Worm (Caenorhabditis elegans) whole organism, dauer: ENCODE data around the gene npp-22.

ENCODE experiments used
- unc-62 ChIP-seq: sonication (generic microtip); optimal IDR thresholded peaks from 2 replicates; lab custom pipeline; 2017; ENCODE audit warnings: missing biosample characterization, missing genetic modification reagents, missing genetic modification characterization

Gene npp-22

DNA sequence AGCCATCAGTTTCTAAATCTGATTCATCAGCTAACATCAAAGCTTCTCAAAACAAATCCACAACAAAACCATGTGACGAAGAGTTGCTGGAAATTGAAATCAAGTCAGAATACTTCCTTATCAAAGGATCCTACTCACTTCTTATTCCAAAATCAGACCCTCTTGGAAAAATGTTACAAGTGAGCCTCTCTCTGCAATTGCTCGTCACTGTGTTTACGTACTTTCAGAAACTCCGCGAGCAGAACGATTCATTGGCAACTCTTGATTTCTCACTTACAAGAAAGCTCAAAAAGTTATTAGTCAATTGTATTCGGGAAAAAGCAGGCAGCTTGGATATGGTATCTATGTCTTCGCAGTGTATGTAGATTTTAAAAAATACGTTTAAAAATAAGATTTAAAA, 18.2 kb upstream of the npp-22 start:
- no peak for TF ChIP-seq unc-62 (GFP tag; lab: Kevin White, UChicago)

DNA sequence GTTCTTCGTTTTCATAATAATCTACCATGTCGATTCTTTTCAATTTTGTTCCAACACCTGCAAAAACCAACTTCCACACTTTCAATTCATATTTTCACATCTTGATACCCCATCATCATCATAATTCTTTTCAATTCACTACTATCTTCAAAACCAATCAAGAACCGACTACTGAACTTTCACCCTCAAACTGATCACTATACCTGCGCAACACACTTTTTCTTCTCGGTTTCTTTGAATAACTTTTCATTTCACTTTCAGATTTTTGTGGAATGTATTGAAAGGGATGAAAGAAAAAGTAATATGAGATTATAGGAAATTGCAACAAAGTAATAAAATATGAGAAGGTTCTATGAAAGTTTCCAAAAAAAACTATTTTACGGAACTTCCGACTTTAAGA, 7.8 kb upstream of the npp-22 start:
- TF ChIP-seq unc-62 (GFP tag; lab: Kevin White, UChicago), result no peak

DNA sequence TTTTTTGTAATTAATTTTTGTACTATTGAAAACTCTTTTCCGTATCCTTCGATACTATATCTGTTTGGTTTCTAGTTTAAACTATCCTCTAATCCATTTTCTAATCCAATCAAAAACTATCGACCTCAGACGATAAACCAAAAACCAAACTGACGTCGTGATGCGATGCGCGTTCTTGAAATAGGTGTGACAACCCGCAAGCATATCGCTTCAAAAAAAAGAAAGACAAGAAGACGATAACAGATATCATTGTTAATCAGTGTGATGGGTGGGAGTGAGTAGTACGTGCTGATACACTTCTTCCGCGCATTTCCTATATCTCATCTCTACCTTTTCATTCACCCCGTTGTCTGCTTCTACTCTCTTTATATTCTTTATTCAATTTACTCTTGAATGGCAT, 6.5 kb upstream of the npp-22 start, which contains the start of gene T04F3.1:
Gene T04F3.1 (plus strand): TSS at position 246 of the 400 bp plus-strand sequence.
- TF ChIP-seq unc-62 (GFP tag; lab: Kevin White, UChicago), result no peak

DNA sequence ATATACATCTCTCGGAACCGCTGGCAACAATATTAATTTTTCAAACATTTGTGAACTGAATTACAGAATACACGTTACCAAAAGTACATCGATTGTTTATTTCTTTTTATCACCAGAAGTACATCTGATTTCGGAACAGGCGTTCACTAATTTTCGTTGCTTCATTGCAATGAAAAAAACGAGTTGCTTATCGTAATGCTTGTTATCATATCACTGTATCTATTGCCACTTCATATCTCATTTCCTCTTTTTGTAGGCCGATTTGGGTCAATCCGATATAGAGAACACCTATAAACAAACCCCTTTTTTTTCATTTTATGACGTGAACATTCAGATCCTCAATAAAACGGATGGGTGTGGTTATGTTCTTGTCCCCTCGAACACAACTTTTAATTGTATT, 4.1 kb upstream of the npp-22 start:
- TF ChIP-seq unc-62 (GFP tag; lab: Kevin White, UChicago), result no peak

DNA sequence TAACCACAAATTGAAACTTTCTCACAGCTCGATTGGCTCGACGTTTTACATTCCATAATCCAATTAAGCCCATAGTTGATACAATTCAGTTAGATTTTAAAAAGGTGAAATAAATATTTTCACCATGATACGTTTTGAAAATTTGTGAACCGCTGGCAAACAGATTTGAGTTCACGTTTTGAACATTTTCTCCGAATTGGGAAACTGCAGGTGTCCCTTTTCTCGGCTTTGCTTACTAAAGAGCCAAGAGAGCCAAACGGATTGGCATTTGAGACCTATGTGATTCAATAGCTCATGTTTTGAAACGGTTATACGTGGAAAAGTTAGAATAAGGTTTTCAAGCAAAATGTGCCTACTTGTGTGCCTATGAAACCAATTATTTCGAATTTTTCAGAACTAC, 3.6 kb upstream of the npp-22 start, which contains the start of gene spe-42:
Gene spe-42 (minus strand): TSS at position 101 of the 400 bp plus-strand sequence.
- TF ChIP-seq unc-62 (GFP tag; lab: Kevin White, UChicago), result no peak

DNA sequence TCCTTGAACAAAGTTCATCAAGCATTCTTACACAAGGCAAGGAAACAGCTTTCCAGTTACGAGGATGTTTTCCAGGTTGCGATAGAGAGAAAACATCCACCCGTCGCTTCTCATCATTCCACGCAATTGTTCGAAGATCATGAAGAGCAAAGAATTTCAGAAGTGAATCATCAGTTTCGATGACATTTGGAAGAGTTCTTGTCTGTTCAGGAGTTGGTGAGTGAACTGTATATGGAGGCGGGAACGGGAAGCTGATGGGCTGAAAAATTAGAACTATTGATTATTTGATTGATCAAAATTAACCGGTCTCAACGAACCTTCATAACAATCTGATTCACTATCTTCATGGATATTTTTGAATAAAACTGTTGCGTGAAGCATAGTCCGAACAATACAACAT, 1.2 kb downstream of the npp-22 start:
- TF ChIP-seq unc-62 (GFP tag; lab: Kevin White, UChicago), result no peak

DNA sequence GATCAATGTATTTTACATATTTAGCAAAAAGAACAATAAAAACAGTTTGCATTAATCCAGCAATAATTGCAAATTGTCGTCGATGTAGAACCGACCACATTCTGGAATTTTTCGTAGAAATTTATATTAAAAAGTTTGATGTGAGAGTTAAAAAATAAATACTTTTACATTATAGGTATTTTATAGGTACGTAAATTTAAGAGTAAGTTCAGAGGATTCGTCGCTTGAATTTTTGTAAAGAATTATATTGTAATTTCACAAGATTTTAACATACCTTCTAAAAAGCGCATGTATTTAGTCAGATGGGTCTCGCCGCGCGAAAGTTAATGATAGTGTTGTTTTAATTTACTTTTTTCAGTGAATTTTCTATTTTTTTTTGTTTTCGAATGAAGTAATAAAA, 3.2 kb downstream of the npp-22 start, which contains the start of gene rhr-2:
Gene rhr-2 (minus strand): TSS at position 101 of the 400 bp plus-strand sequence.
- TF ChIP-seq unc-62 (GFP tag; lab: Kevin White, UChicago), result no peak

DNA sequence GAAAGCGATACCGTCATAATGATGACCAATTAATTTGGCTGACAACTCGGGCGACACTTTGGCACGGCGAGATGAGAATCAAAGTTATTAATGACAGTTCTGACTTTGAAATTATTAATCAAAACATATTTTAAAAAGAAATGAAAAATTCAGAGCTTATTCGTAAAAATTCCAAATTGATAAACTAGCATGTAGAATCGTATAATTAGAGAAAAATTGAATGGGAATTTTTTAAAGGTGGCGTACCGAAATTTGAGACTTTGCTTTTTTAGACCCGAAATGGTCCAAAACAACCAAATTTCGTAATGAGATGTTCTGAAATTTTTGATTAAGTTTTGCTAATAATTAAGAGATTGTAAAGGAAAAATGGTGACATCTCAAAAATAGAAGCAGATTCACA, 7.3 kb downstream of the npp-22 start, which contains the start of gene daf-11:
Gene daf-11 (minus strand): TSS at position 101 of the 400 bp plus-strand sequence.
- no peak for TF ChIP-seq unc-62 (GFP tag; lab: Kevin White, UChicago)

DNA sequence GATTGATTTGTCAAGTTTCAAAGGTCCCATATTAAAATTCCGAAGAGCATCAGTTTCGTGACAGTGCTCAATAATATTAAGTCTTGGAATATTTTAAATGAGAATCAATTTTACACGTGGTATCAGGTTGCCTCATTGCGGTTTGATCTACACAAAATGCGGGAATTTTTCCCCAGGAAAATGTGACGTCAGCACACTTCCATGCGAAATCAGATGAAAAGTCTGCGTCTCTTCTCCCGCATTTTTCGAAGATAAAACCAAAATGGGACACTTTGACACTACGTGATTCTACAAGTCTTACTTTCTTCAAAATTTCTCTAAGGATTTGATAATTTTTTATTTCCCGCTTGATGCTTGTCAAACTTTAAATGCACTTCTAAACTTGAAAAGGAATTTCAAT, 10.4 kb downstream of the npp-22 start:
- TF ChIP-seq unc-62 (GFP tag; lab: Kevin White, UChicago), result no peak

DNA sequence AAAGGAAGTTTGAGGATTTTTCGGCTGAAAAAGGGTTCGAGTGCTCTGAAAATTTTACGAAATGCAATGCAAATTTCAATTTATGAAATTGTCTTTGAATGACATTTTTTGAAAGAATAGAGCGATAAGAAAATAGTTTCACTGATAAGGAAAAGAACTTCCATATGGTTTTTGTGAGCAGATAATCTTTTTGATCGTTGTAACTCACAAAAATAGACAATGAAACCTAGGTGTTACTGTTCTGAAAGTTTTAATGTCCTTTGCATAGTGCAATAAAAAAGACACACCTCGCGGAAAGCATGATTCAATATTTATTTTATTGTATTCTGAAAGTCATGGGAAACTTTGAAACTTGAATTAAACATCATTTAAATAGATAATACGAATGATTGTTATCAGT, 16.3 kb downstream of the npp-22 start:
- TF ChIP-seq unc-62 (GFP tag; lab: Kevin White, UChicago), result no peak

DNA sequence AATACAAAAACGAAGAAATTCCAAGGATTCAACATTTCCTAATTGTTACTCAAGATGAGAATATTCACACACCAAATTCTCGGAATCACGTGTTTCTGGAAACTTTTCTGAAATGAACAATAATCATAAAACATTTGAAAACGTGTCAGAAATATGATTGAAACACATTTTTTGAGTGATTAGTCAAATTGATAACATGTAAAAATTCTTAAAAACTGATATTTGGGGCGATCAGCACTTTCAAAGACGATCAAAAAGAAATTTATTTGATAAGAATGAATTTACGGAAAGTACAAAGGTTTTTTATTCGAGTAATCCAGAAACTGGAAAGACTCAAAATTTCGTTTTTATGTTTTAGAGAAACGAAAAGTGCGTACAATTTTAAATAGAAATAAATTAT, 17.5 kb downstream of the npp-22 start, which contains the start of gene tre-3:
Gene tre-3 (minus strand): TSS at position 107 of the 400 bp plus-strand sequence.
- TF ChIP-seq unc-62 (GFP tag; lab: Kevin White, UChicago), result no peak

DNA sequence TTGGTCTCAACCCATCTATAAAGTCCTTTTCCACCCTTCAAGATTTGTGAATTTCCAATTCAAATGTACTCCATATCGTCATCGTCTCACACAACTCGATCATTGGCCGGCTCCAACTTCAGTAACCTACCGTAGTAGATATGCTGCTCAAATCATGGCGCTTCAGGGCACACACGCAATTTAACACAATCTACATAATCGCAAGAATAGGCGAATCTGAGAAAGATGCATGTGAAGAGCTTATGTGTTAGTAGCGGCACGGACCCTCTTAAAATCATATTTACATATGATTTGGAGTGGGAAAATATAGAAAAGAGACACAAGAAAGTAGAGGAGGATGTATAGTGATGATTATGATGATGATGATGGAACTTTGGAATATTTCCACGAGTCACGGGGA, 21.5 kb downstream of the npp-22 start:
- no peak for TF ChIP-seq unc-62 (GFP tag; lab: Kevin White, UChicago)

DNA sequence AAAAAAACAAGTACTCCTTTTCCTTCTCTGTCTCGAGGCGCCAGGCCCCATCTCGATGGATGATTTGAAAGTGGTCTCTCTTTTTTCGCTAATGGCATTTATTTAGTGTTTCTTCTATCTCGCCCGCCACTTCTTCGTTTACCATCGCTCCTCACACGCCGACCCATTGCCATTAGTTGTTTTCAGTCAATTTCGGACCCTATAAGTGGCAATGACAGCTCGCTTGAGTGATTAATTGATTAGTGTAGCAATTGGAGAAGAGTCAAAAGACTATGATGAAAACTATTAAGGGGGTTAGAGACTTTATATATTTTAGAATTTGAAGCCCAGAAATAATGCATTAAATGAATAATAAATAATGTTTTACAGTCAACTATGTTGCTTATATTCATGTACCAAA, 26.9 kb downstream of the npp-22 start:
- no peak for TF ChIP-seq unc-62 (GFP tag; lab: Kevin White, UChicago)

DNA sequence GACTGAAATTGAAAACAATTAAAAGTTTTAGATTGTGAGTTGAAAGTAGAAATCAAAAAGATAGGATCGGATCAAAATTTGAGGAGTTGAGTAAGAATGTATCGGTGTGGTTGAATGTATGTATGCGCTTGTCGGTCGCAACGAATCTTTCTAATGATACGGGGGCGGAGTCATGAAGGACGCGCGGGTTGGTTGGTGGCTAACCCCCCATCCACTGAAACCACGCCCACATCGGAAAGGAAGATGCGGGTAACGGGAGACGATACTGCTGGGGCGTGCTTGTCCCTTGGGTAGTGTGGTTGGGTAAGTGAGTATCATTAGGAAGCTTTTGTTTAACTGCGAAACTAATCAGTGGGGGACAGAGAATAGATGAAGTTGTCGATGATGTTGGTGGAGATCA, 27.9 kb downstream of the npp-22 start, which contains the start of gene ceh-32:
Gene ceh-32 (minus strand): TSS at position 2 of the 400 bp plus-strand sequence.
- TF ChIP-seq unc-62 (GFP tag; lab: Kevin White, UChicago), result no peak

DNA sequence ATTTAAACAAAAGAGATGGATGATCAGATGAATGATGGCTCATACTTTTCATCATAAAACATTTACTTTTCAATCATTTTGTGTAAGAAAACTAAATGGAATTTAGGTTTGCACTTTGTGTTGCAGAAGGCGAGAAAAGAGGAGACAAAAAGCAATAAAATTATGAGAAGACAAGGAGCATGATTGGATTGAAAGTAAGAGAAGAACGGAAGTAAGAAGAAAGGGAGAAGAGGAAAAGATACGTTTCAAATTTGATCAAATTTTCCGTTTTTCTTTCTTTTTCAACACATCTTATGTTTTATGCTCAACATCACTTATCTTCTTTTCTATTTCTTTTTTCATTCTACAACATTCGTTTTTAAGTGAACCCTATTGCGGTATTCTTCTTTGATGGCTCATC, 28.6 kb downstream of the npp-22 start:
- no peak for TF ChIP-seq unc-62 (GFP tag; lab: Kevin White, UChicago)

DNA sequence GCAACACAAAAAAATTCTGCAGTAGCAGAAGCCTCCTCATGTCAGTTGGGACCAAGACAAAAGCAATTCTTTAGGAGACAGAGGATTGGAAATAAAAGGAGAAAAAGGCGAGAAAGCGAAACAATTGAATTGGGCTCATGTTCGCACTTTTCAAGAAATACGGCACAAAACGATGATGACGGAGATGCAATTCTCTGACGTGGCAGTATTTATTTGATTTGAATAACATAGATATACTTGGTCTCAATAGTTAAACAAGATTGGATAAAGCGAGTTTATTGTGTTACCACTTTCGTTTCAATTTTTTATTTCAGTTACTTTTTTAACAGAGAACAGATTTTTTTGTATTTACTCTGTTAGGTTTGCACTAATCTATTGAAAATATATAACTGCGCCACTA, 35.8 kb downstream of the npp-22 start:
- no peak for TF ChIP-seq unc-62 (GFP tag; lab: Kevin White, UChicago)

DNA sequence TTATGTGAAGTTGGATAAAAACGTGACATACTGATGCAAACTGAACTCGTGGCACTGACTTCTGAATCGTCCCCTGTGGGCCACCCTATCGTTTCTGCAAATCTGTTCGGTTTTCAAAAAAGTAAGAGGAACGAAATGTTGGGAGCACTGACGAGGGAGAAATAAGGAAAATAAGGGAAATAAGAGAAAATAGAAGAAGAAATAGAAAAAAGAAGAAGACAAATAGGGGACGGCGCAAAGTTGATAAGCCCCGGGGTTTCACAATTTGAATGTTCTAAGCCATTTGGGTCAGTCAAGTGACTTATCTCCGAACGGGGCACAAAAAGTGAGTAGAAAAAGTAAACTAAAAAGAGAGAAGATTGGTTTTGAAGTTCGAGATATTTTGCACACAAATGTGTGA, 37.7 kb downstream of the npp-22 start, which contains the start of gene W05E10.5:
Gene W05E10.5 (minus strand): TSS at position 101 of the 400 bp plus-strand sequence.
- TF ChIP-seq unc-62 (GFP tag; lab: Kevin White, UChicago), result no peak
